Fruit fly (Drosophila melanogaster) whole organism, embryonic: ENCODE results near the gene CG13449.

Experiments
- ATbp ChIP-seq: fragments of 200-800 bp; sonication (Bioruptor generic); optimal IDR thresholded peaks from 2 replicates; lab custom pipeline; 2017; ENCODE audit warnings: missing biosample characterization, mild to moderate bottlenecking, missing genetic modification characterization, missing genetic modification reagents
- Abd-B ChIP-seq: fragments of 200-800 bp; sonication (Bioruptor generic); optimal IDR thresholded peaks from 2 replicates; lab custom pipeline; 2018; ENCODE audit warnings: missing biosample characterization, mild to moderate bottlenecking, missing genetic modification characterization, moderate library complexity
- Antp ChIP-seq: fragments of 200-800 bp; sonication (Bioruptor generic); optimal IDR thresholded peaks from 3 replicates; lab custom pipeline; 2016; ENCODE audit warnings: missing biosample characterization, missing genetic modification characterization
- Atf3 ChIP-seq: fragments of 200-800 bp; sonication (Bioruptor generic); optimal IDR thresholded peaks from 3 replicates; lab custom pipeline; 2016; ENCODE audit warnings: missing biosample characterization, missing genetic modification characterization
- B-H2 ChIP-seq: fragments of 200-800 bp; sonication (Bioruptor generic); optimal IDR thresholded peaks from 2 replicates; lab custom pipeline; 2018; ENCODE audit warnings: missing biosample characterization, mild to moderate bottlenecking, missing genetic modification characterization
- BtbVII ChIP-seq: fragments of 200-800 bp; sonication (Bioruptor generic); optimal IDR thresholded peaks from 3 replicates; lab custom pipeline; 2017; ENCODE audit warnings: missing biosample characterization, mild to moderate bottlenecking, missing genetic modification characterization
- CG10543 ChIP-seq: fragments of 200-800 bp; sonication (Bioruptor generic); optimal IDR thresholded peaks from 3 replicates; lab custom pipeline; 2017; ENCODE audit warnings: missing biosample characterization, mild to moderate bottlenecking, missing genetic modification characterization, moderate library complexity
- CG12071 ChIP-seq: fragments of 200-800 bp; sonication (Bioruptor generic); optimal IDR thresholded peaks from 3 replicates; lab custom pipeline; 2018; ENCODE audit warnings: missing biosample characterization, mild to moderate bottlenecking, missing genetic modification characterization
- CG12769 ChIP-seq: fragments of 200-800 bp; sonication (Bioruptor generic); optimal IDR thresholded peaks from 2 replicates; lab custom pipeline; 2019; ENCODE audit warnings: missing biosample characterization, mild to moderate bottlenecking, missing genetic modification characterization, moderate library complexity
- CG13296 ChIP-seq: fragments of 200-800 bp; sonication (Bioruptor generic); optimal IDR thresholded peaks from 3 replicates; lab custom pipeline; 2018; ENCODE audit warnings: missing biosample characterization, mild to moderate bottlenecking, missing genetic modification characterization
- CG13424 ChIP-seq: fragments of 200-800 bp; sonication (Bioruptor generic); optimal IDR thresholded peaks from 2 replicates; lab custom pipeline; 2019; ENCODE audit warnings: missing biosample characterization, mild to moderate bottlenecking, missing genetic modification characterization, moderate library complexity
- CG13894 ChIP-seq: fragments of 200-800 bp; sonication (Bioruptor generic); optimal IDR thresholded peaks from 3 replicates; lab custom pipeline; 2018; ENCODE audit warnings: missing biosample characterization, mild to moderate bottlenecking, missing genetic modification characterization, moderate library complexity
- CG15514 ChIP-seq: fragments of 200-800 bp; sonication (Bioruptor generic); optimal IDR thresholded peaks from 3 replicates; lab custom pipeline; 2017; ENCODE audit warnings: missing biosample characterization, missing genetic modification characterization, mild to moderate bottlenecking, moderate library complexity, missing genetic modification reagents
- CG1603 ChIP-seq: fragments of 200-800 bp; sonication (Bioruptor generic); optimal IDR thresholded peaks from 2 replicates; lab custom pipeline; 2019; ENCODE audit warnings: missing biosample characterization, mild to moderate bottlenecking, missing genetic modification characterization, moderate library complexity
- CG18011 ChIP-seq: fragments of 200-800 bp; sonication (Bioruptor generic); optimal IDR thresholded peaks from 2 replicates; lab custom pipeline; 2017; ENCODE audit warnings: missing biosample characterization, missing genetic modification characterization, mild to moderate bottlenecking, moderate library complexity, missing genotype
- CG18476 ChIP-seq: fragments of 200-800 bp; sonication (Bioruptor generic); optimal IDR thresholded peaks from 2 replicates; lab custom pipeline; 2016; ENCODE audit warnings: missing biosample characterization, mild to moderate bottlenecking, missing genetic modification characterization
- CG18619 ChIP-seq: fragments of 200-800 bp; sonication (Bioruptor generic); optimal IDR thresholded peaks from 3 replicates; lab custom pipeline; 2017; ENCODE audit warnings: missing biosample characterization, mild to moderate bottlenecking, missing genetic modification characterization
- CG2199 ChIP-seq: fragments of 200-800 bp; sonication (Bioruptor generic); IDR thresholded peaks from 3 replicates; pipeline ENCODE4 v1.3.6; 2022; ENCODE audit warnings: missing biosample characterization, missing genetic modification characterization
- CG2678 ChIP-seq: fragments of 200-800 bp; sonication (Bioruptor generic); optimal IDR thresholded peaks from 3 replicates; lab custom pipeline; 2019; ENCODE audit warnings: missing biosample characterization, mild to moderate bottlenecking, missing genetic modification characterization, moderate library complexity
- CG34376 ChIP-seq: fragments of 200-800 bp; sonication (Bioruptor generic); optimal IDR thresholded peaks from 2 replicates; lab custom pipeline; 2018; ENCODE audit warnings: missing biosample characterization, mild to moderate bottlenecking, missing genetic modification characterization
- CG5180 ChIP-seq: fragments of 200-800 bp; sonication (Bioruptor generic); optimal IDR thresholded peaks from 3 replicates; lab custom pipeline; 2017; ENCODE audit warnings: missing biosample characterization, missing genetic modification characterization, mild to moderate bottlenecking, moderate library complexity, missing genetic modification reagents
- CG6854 ChIP-seq: fragments of 200-800 bp; sonication (Bioruptor generic); optimal IDR thresholded peaks from 3 replicates; lab custom pipeline; 2017; ENCODE audit warnings: missing biosample characterization, mild to moderate bottlenecking, missing genetic modification characterization
- CG7987 ChIP-seq: fragments of 200-800 bp; sonication (Bioruptor generic); optimal IDR thresholded peaks from 2 replicates; lab custom pipeline; 2018; ENCODE audit warnings: missing biosample characterization, mild to moderate bottlenecking, missing genetic modification characterization, moderate library complexity
- CG8281 ChIP-seq: fragments of 200-800 bp; sonication (Bioruptor generic); optimal IDR thresholded peaks from 2 replicates; lab custom pipeline; 2018; ENCODE audit warnings: missing biosample characterization, mild to moderate bottlenecking, missing genetic modification characterization, moderate library complexity
- CG9817 ChIP-seq: fragments of 200-800 bp; sonication (Bioruptor generic); optimal IDR thresholded peaks from 2 replicates; lab custom pipeline; 2018; ENCODE audit warnings: missing biosample characterization, mild to moderate bottlenecking, missing genetic modification characterization, moderate library complexity
- CoRest ChIP-seq: fragments of 200-800 bp; sonication (Bioruptor generic); optimal IDR thresholded peaks from 3 replicates; lab custom pipeline; 2018; ENCODE audit warnings: missing biosample characterization, mild to moderate bottlenecking, missing genetic modification characterization, moderate library complexity
- Doc2 ChIP-seq: fragments of 200-800 bp; sonication (Bioruptor generic); IDR thresholded peaks from 2 replicates; pipeline ENCODE4 v1.3.6; 2022; ENCODE audit warnings: missing biosample characterization, missing genetic modification characterization
- Ets97D ChIP-seq: fragments of 200-800 bp; sonication (Bioruptor generic); optimal IDR thresholded peaks from 3 replicates; lab custom pipeline; 2016; ENCODE audit warnings: missing biosample characterization, missing genetic modification characterization
- Fer1 ChIP-seq: fragments of 200-800 bp; sonication (Bioruptor generic); optimal IDR thresholded peaks from 2 replicates; lab custom pipeline; 2017; ENCODE audit warnings: missing biosample characterization, mild to moderate bottlenecking, missing genetic modification characterization
- Fer2 ChIP-seq: fragments of 200-800 bp; sonication (Bioruptor generic); optimal IDR thresholded peaks from 2 replicates; lab custom pipeline; 2018; ENCODE audit warnings: missing biosample characterization, mild to moderate bottlenecking, missing genetic modification characterization, moderate library complexity
- Hmr ChIP-seq: fragments of 200-800 bp; sonication (Bioruptor generic); optimal IDR thresholded peaks from 3 replicates; lab custom pipeline; 2017; ENCODE audit warnings: mild to moderate bottlenecking, missing biosample characterization, missing genetic modification reagents, missing genetic modification characterization
- Lim3 ChIP-seq: fragments of 200-800 bp; sonication (Bioruptor generic); IDR thresholded peaks from 2 replicates; pipeline ENCODE4 v1.3.6; 2022; ENCODE audit warnings: missing biosample characterization, missing genetic modification characterization
- Med ChIP-seq: fragments of 200-800 bp; sonication (Bioruptor generic); peaks from one replicate; lab custom pipeline; 2016; ENCODE audit warnings: missing biosample characterization, missing genetic modification characterization, mild to moderate bottlenecking, inconsistent platforms, moderate library complexity
- NC2α ChIP-seq: fragments of 200-800 bp; sonication (Bioruptor generic); optimal IDR thresholded peaks from 2 replicates; lab custom pipeline; 2016; ENCODE audit warnings: missing biosample characterization, missing genetic modification characterization
- Neu2 ChIP-seq: fragments of 200-800 bp; sonication (Bioruptor generic); optimal IDR thresholded peaks from 3 replicates; lab custom pipeline; 2016; ENCODE audit warnings: missing biosample characterization, missing genetic modification characterization, borderline replicate concordance
- NfI ChIP-seq: fragments of 200-800 bp; sonication (Bioruptor generic); optimal IDR thresholded peaks from 3 replicates; lab custom pipeline; 2018; ENCODE audit warnings: missing biosample characterization, mild to moderate bottlenecking, missing genetic modification characterization, moderate library complexity
- Six4 ChIP-seq: fragments of 200-800 bp; sonication (Bioruptor generic); optimal IDR thresholded peaks from 2 replicates; lab custom pipeline; 2016; ENCODE audit warnings: missing biosample characterization, missing genetic modification characterization
- al ChIP-seq: fragments of 200-800 bp; sonication (Bioruptor generic); IDR thresholded peaks from 2 replicates; pipeline ENCODE4 v1.3.6; 2022; ENCODE audit warnings: missing biosample characterization, missing genetic modification characterization
- caup ChIP-seq: fragments of 200-800 bp; sonication (Bioruptor generic); optimal IDR thresholded peaks from 3 replicates; lab custom pipeline; 2017; ENCODE audit warnings: missing biosample characterization, mild to moderate bottlenecking, missing genetic modification characterization, moderate library complexity; ENCODE audit not compliant: severe bottlenecking
- chinmo ChIP-seq: fragments of 200-800 bp; sonication (Bioruptor generic); IDR thresholded peaks from 4 replicates; pipeline ENCODE4 v1.3.6; 2022; ENCODE audit warnings: missing biosample characterization, missing genetic modification characterization; ENCODE audit not compliant: partially characterized antibody
- lab ChIP-seq: fragments of 200-800 bp; sonication (Bioruptor generic); optimal IDR thresholded peaks from 3 replicates; lab custom pipeline; 2017; ENCODE audit warnings: missing biosample characterization, missing genetic modification characterization, mild to moderate bottlenecking, moderate library complexity, missing genetic modification reagents
- mirr ChIP-seq: fragments of 200-800 bp; sonication (Bioruptor generic); optimal IDR thresholded peaks from 3 replicates; lab custom pipeline; 2018; ENCODE audit warnings: missing biosample characterization, mild to moderate bottlenecking, missing genetic modification characterization
- nau ChIP-seq: fragments of 200-800 bp; sonication (Bioruptor generic); optimal IDR thresholded peaks from 3 replicates; lab custom pipeline; 2017; ENCODE audit warnings: missing biosample characterization, mild to moderate bottlenecking, missing genetic modification characterization, missing genetic modification reagents
- sens ChIP-seq: fragments of 200-800 bp; sonication (Bioruptor generic); peaks from one replicate; lab custom pipeline; 2016; ENCODE audit warnings: missing biosample characterization, missing genetic modification characterization
- sr ChIP-seq: fragments of 200-800 bp; sonication (Bioruptor generic); IDR thresholded peaks from 3 replicates; pipeline ENCODE4 v1.3.6; 2022; ENCODE audit warnings: missing biosample characterization, missing genetic modification characterization
- stc ChIP-seq: fragments of 200-800 bp; sonication (Bioruptor generic); IDR thresholded peaks from 2 replicates; pipeline ENCODE4 v1.3.6; 2022; ENCODE audit warnings: missing biosample characterization, missing genetic modification characterization
- usp ChIP-seq: fragments of >200 bp; optimal IDR thresholded peaks from 2 replicates; lab custom pipeline; 2017; ENCODE audit warnings: missing biosample characterization, missing genetic modification characterization
- vvl ChIP-seq: fragments of 200-800 bp; sonication (Bioruptor generic); IDR thresholded peaks from 2 replicates; pipeline ENCODE4 v1.3.6; 2022; ENCODE audit warnings: missing biosample characterization, missing genetic modification characterization

The CG13449 gene

DNA sequence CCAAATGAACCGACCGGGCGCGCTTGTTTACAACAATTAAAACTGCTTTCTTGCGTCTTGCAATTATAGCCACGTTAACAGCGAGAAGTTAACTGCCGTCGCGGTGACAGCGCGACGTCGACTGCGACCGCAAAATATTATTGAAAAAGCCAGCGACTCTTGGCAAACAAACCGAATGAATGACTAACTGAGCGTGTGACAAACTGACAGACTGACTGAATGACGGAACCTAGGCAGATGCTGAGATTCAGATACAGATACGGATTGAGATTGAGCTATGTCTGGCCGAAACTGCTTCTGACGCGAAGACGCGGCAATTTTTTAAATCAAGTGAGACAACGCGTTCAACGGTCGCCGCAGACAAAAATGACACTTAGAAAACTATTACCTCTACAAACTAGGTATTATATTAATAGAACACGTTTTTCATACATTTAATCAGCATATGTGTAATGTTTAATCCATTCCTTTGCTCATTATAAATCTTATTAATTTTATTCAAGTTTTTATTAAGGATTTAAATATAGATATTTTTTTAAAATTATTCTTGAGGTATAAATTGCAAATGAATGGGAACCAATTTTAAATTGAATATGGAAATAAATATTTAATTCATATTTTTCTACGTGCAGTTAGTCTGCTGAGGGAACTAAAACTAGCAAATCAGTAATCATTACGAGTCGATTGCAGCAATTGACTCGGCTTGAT lies 21.9 kb upstream of the CG13449 start (continued):
- peak; percentile 57 for TF ChIP-seq CG2678
- TF ChIP-seq CoRest (tag; lab: Kevin White, UChicago), result peak; percentile 2
- TF ChIP-seq CG13424 (tag; lab: Kevin White, UChicago), result peak; percentile 1
- TF ChIP-seq NC2α, result no peak
- TF ChIP-seq CG13894 (tag; lab: Kevin White, UChicago), result peak; percentile 32
- TF ChIP-seq stc, result no peak
- no peak for TF ChIP-seq Antp (GFP tag; lab: Kevin White, UChicago)
- TF ChIP-seq vvl (GFP tag; lab: Robert Waterston, UW), result no peak
- TF ChIP-seq usp (GFP tag; lab: Kevin White, UChicago), result no peak
- TF ChIP-seq CG18476 (GFP tag; lab: Kevin White, UChicago), result no peak
- peak; percentile 99 for TF ChIP-seq CG8281
- no peak for TF ChIP-seq Lim3 (GFP tag; lab: Robert Waterston, UW)

DNA sequence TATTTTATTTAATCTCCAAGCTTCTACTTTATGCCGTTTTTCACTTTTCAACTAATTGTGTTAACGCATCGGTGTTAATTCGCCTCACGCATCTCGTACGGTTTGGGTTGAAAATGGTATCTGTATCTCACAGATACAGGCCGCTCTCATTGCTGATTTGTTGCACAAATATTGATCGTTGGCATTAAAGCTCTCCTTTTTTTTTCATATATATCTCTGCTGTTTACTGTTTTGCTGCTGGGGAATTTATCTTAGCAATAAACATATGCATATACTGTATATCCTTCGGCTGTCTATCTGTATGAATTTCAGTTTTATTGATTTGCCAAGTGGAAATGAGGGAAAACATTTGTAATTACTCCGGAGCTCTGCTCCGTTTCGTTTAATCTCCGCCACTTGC lies 20.0 kb upstream of the CG13449 start:
- TF ChIP-seq CG10543 (GFP tag; lab: Kevin White, UChicago), result peak; percentile 57
- TF ChIP-seq chinmo (GFP tag; lab: Robert Waterston, UW), result no peak
- no peak for TF ChIP-seq CG12769 (tag; lab: Kevin White, UChicago)
- peak; percentile 30 for TF ChIP-seq lab (GFP tag; lab: Kevin White, UChicago)
- peak; percentile 48 for TF ChIP-seq caup
- peak; percentile 8 for TF ChIP-seq B-H2
- TF ChIP-seq mirr, result peak; percentile 8
- TF ChIP-seq nau, result no peak
- TF ChIP-seq CG12071 (GFP tag; lab: Kevin White, UChicago), result peak; percentile 0
- TF ChIP-seq NfI (GFP tag; lab: Kevin White, UChicago), result no peak
- TF ChIP-seq CG6854 (GFP tag; lab: Kevin White, UChicago), result peak; percentile 2
- peak; percentile 4 for TF ChIP-seq CG15514 (GFP tag; lab: Kevin White, UChicago)
- TF ChIP-seq CG7987 (GFP tag; lab: Kevin White, UChicago), result peak; percentile 25
- TF ChIP-seq CG18619 (GFP tag; lab: Kevin White, UChicago), result no peak
- TF ChIP-seq CG2199 (GFP tag; lab: Robert Waterston, UW), result no peak
- TF ChIP-seq Neu2, result no peak
- peak; percentile 52 for TF ChIP-seq CG2678
- peak; percentile 10 for TF ChIP-seq CG5180
- peak; percentile 6 for TF ChIP-seq Fer1 (GFP tag; lab: Kevin White, UChicago)
- no peak for TF ChIP-seq sr (GFP tag; lab: Robert Waterston, UW)
- TF ChIP-seq BtbVII (GFP tag; lab: Kevin White, UChicago), result peak; percentile 21
- TF ChIP-seq Med (GFP tag; lab: Kevin White, UChicago), result peak; percentile 71
- TF ChIP-seq Abd-B (GFP tag; lab: Kevin White, UChicago), result no peak
- TF ChIP-seq Hmr (GFP tag; lab: Kevin White, UChicago), result peak; percentile 20
- no peak for TF ChIP-seq al
- TF ChIP-seq CG18011 (GFP tag; lab: Kevin White, UChicago), result no peak
- peak; percentile 12 for TF ChIP-seq ATbp (GFP tag; lab: Kevin White, UChicago)
- no peak for TF ChIP-seq Atf3
- peak; percentile 65 for TF ChIP-seq sens
- no peak for TF ChIP-seq CG1603 (tag; lab: Kevin White, UChicago)
- no peak for TF ChIP-seq Six4 (GFP tag; lab: Kevin White, UChicago)
- TF ChIP-seq Doc2 (GFP tag; lab: Robert Waterston, UW), result no peak
- TF ChIP-seq CG13296, result peak; percentile 54
- TF ChIP-seq Fer2 (tag; lab: Kevin White, UChicago), result no peak
- TF ChIP-seq CG9817, result no peak
- no peak for TF ChIP-seq Ets97D (GFP tag; lab: Kevin White, UChicago)
- peak; percentile 6 for TF ChIP-seq CG34376 (GFP tag; lab: Kevin White, UChicago)
